Fruit fly (Drosophila melanogaster) whole organism, embryonic: ENCODE data around the gene Tm1.

Experiments
- B-H2 ChIP-seq: fragments of 200-800 bp; sonication (Bioruptor generic); optimal IDR thresholded peaks from 2 replicates; lab custom pipeline; 2018; ENCODE audit warnings: missing biosample characterization, mild to moderate bottlenecking, missing genetic modification characterization
- CG10267 ChIP-seq: fragments of 200-800 bp; sonication (Bioruptor generic); optimal IDR thresholded peaks from 2 replicates; lab custom pipeline; 2018; ENCODE audit warnings: missing biosample characterization, mild to moderate bottlenecking, missing genetic modification characterization, moderate library complexity
- CG12236 ChIP-seq: fragments of 200-800 bp; sonication (Bioruptor generic); optimal IDR thresholded peaks from 2 replicates; lab custom pipeline; 2016; ENCODE audit warnings: missing biosample characterization, missing genetic modification characterization
- CG13424 ChIP-seq: fragments of 200-800 bp; sonication (Bioruptor generic); optimal IDR thresholded peaks from 2 replicates; lab custom pipeline; 2019; ENCODE audit warnings: missing biosample characterization, mild to moderate bottlenecking, missing genetic modification characterization, moderate library complexity
- CG13624 ChIP-seq: fragments of 200-800 bp; sonication (Bioruptor generic); optimal IDR thresholded peaks from 2 replicates; lab custom pipeline; 2016; ENCODE audit warnings: missing biosample characterization, missing genetic modification characterization
- CG13894 ChIP-seq: fragments of 200-800 bp; sonication (Bioruptor generic); optimal IDR thresholded peaks from 3 replicates; lab custom pipeline; 2018; ENCODE audit warnings: missing biosample characterization, mild to moderate bottlenecking, missing genetic modification characterization, moderate library complexity
- CG14014 ChIP-seq: fragments of 200-800 bp; sonication (Bioruptor generic); IDR thresholded peaks from 2 replicates; pipeline ENCODE4 v1.3.6; 2022; ENCODE audit warnings: missing biosample characterization, missing genetic modification characterization
- CG14050 ChIP-seq: fragments of 200-800 bp; sonication (Bioruptor generic); IDR thresholded peaks from 3 replicates; pipeline ENCODE4 v1.3.6; 2022; ENCODE audit warnings: missing biosample characterization, missing genetic modification characterization
- CG14860 ChIP-seq: fragments of 200-800 bp; sonication (Bioruptor generic); IDR thresholded peaks from 3 replicates; pipeline ENCODE4 v1.3.6; 2022; ENCODE audit warnings: missing biosample characterization, missing genetic modification characterization; ENCODE audit not compliant: partially characterized antibody
- CG1603 ChIP-seq: fragments of 200-800 bp; sonication (Bioruptor generic); optimal IDR thresholded peaks from 2 replicates; lab custom pipeline; 2019; ENCODE audit warnings: missing biosample characterization, mild to moderate bottlenecking, missing genetic modification characterization, moderate library complexity
- CG17328 ChIP-seq: fragments of 200-800 bp; sonication (Bioruptor generic); IDR thresholded peaks from 2 replicates; pipeline ENCODE4 v1.3.6; 2022; ENCODE audit warnings: missing biosample characterization, missing genetic modification characterization
- CG2120 ChIP-seq: fragments of 200-800 bp; sonication (Bioruptor generic); optimal IDR thresholded peaks from 3 replicates; lab custom pipeline; 2016; ENCODE audit warnings: missing biosample characterization, missing genetic modification characterization
- CG2712 ChIP-seq: fragments of 200-800 bp; optimal IDR thresholded peaks from 3 replicates; lab custom pipeline; 2019; ENCODE audit warnings: missing biosample characterization, mild to moderate bottlenecking, missing genetic modification characterization, moderate library complexity
- CG31388 ChIP-seq: fragments of 200-800 bp; sonication (Bioruptor generic); optimal IDR thresholded peaks from 2 replicates; lab custom pipeline; 2016; ENCODE audit warnings: missing biosample characterization, missing genetic modification characterization
- CG3281 ChIP-seq: fragments of 200-800 bp; sonication (Bioruptor generic); optimal IDR thresholded peaks from 3 replicates; lab custom pipeline; 2017; ENCODE audit warnings: missing biosample characterization, mild to moderate bottlenecking, missing genetic modification characterization
- CG4820 ChIP-seq: fragments of 200-800 bp; sonication (Bioruptor generic); optimal IDR thresholded peaks from 3 replicates; lab custom pipeline; 2016; ENCODE audit warnings: missing biosample characterization, missing genetic modification characterization
- CG7271 ChIP-seq: fragments of 200-800 bp; sonication (Bioruptor generic); optimal IDR thresholded peaks from 2 replicates; lab custom pipeline; 2018; ENCODE audit warnings: missing biosample characterization, mild to moderate bottlenecking, missing genetic modification characterization, moderate library complexity
- CG8388 ChIP-seq: fragments of 200-800 bp; sonication (Bioruptor generic); optimal IDR thresholded peaks from 2 replicates; lab custom pipeline; 2019; ENCODE audit warnings: missing biosample characterization, mild to moderate bottlenecking, missing genetic modification characterization, moderate library complexity
- CG9437 ChIP-seq: fragments of 200-800 bp; sonication (Bioruptor generic); optimal IDR thresholded peaks from 2 replicates; lab custom pipeline; 2018; ENCODE audit warnings: missing biosample characterization, mild to moderate bottlenecking, missing genetic modification characterization
- CG9797 ChIP-seq: fragments of 200-800 bp; sonication (Bioruptor generic); optimal IDR thresholded peaks from 3 replicates; lab custom pipeline; 2018; ENCODE audit warnings: missing biosample characterization, mild to moderate bottlenecking, missing genetic modification characterization
- CG9876 ChIP-seq: fragments of 200-800 bp; sonication (Bioruptor generic); optimal IDR thresholded peaks from 2 replicates; lab custom pipeline; 2016; ENCODE audit warnings: missing biosample characterization, missing genetic modification characterization
- CoRest ChIP-seq: fragments of 200-800 bp; sonication (Bioruptor generic); optimal IDR thresholded peaks from 3 replicates; lab custom pipeline; 2018; ENCODE audit warnings: missing biosample characterization, mild to moderate bottlenecking, missing genetic modification characterization, moderate library complexity
- HHEX ChIP-seq: fragments of 200-800 bp; sonication (Bioruptor generic); optimal IDR thresholded peaks from 3 replicates; lab custom pipeline; 2017; ENCODE audit warnings: missing biosample characterization, mild to moderate bottlenecking, missing genetic modification characterization, missing genetic modification reagents
- Hey ChIP-seq: fragments of 200-800 bp; sonication (Bioruptor generic); optimal IDR thresholded peaks from 3 replicates; lab custom pipeline; 2018; ENCODE audit warnings: missing biosample characterization, mild to moderate bottlenecking, missing genetic modification characterization
- NFAT ChIP-seq: fragments of 200-800 bp; sonication (Bioruptor generic); IDR thresholded peaks from 2 replicates; pipeline ENCODE4 v1.3.6; 2022; ENCODE audit warnings: missing biosample characterization, missing genetic modification characterization
- Sox100B ChIP-seq: fragments of 200-800 bp; sonication (Bioruptor generic); optimal IDR thresholded peaks from 3 replicates; lab custom pipeline; 2018; ENCODE audit warnings: missing biosample characterization, mild to moderate bottlenecking, missing genetic modification characterization
- YL-1 ChIP-seq: fragments of 200-800 bp; sonication (Bioruptor generic); optimal IDR thresholded peaks from 3 replicates; lab custom pipeline; 2017; ENCODE audit warnings: missing biosample characterization, mild to moderate bottlenecking, missing genetic modification characterization
- abd-A ChIP-seq: fragments of 200-800 bp; sonication (Bioruptor generic); optimal IDR thresholded peaks from 3 replicates; lab custom pipeline; 2019; ENCODE audit warnings: missing biosample characterization, mild to moderate bottlenecking, missing genetic modification characterization, moderate library complexity
- ac ChIP-seq: fragments of 200-800 bp; sonication (Bioruptor generic); optimal IDR thresholded peaks from 3 replicates; lab custom pipeline; 2017; ENCODE audit warnings: missing biosample characterization, mild to moderate bottlenecking, missing genetic modification characterization
- ato ChIP-seq: fragments of 200-800 bp; sonication (Bioruptor generic); IDR thresholded peaks from 2 replicates; pipeline ENCODE4 v1.3.6; 2022; ENCODE audit warnings: missing biosample characterization, missing genetic modification characterization; ENCODE audit not compliant: partially characterized antibody
- ci ChIP-seq: fragments of 200-800 bp; sonication (Bioruptor generic); IDR thresholded peaks from 3 replicates; pipeline ENCODE4 v1.3.6; 2022; ENCODE audit warnings: missing biosample characterization, missing genetic modification characterization
- crc ChIP-seq: fragments of 200-800 bp; sonication (Bioruptor generic); optimal IDR thresholded peaks from 2 replicates; lab custom pipeline; 2016; ENCODE audit warnings: missing biosample characterization, missing genetic modification characterization
- crol ChIP-seq: fragments of 200-800 bp; sonication (Bioruptor generic); IDR thresholded peaks from 2 replicates; pipeline ENCODE4 v1.3.6; 2022; ENCODE audit warnings: missing biosample characterization, missing genetic modification characterization
- danr ChIP-seq: fragments of 200-800 bp; sonication (Bioruptor generic); IDR thresholded peaks from 2 replicates; pipeline ENCODE4 v1.3.6; 2022; ENCODE audit warnings: missing biosample characterization, missing genetic modification characterization
- gsb ChIP-seq: fragments of 200-800 bp; sonication (Bioruptor generic); IDR thresholded peaks from 2 replicates; pipeline ENCODE4 v1.3.6; 2022; ENCODE audit warnings: missing biosample characterization, missing genetic modification characterization
- gt ChIP-seq: fragments of 200-800 bp; sonication (Bioruptor generic); IDR thresholded peaks from 2 replicates; pipeline ENCODE4 v1.3.6; 2022; ENCODE audit warnings: missing biosample characterization, missing genetic modification characterization
- jumu ChIP-seq: fragments of 200-800 bp; sonication (Bioruptor generic); optimal IDR thresholded peaks from 3 replicates; lab custom pipeline; 2016; ENCODE audit warnings: missing biosample characterization, missing genetic modification characterization
- lov ChIP-seq, 2 experiments: fragments of 200-800 bp in 1 of 2; fragments of >200 bp in 1 of 2; sonication (Bioruptor generic) in 1 of 2; IDR thresholded peaks in 1 of 2; optimal IDR thresholded peaks in 1 of 2; 2 replicates in 1 of 2; 3 replicates in 1 of 2; pipeline versions ENCODE4 v1.3.6 to Lab custom; 2017 to 2022; ENCODE audit warnings: missing biosample characterization in 1 of 2, missing genetic modification characterization in 1 of 2
- peb ChIP-seq: fragments of 200-800 bp; sonication (Bioruptor generic); IDR thresholded peaks from 2 replicates; pipeline ENCODE4 v1.3.6; 2022; ENCODE audit warnings: missing biosample characterization, missing genetic modification characterization
- sc ChIP-seq, 3 experiments: fragments of >200 bp in 2 of 3; fragments of 200-800 bp in 1 of 3; sonication (Bioruptor generic) in 1 of 3; optimal IDR thresholded peaks; 2 replicates in 2 of 3; 3 replicates in 1 of 3; lab custom pipeline; 2017; ENCODE audit warnings: mild to moderate bottlenecking in 1 of 3, missing biosample characterization in 1 of 3, missing genetic modification characterization in 1 of 3, missing genetic modification reagents in 1 of 3
- sens-2 ChIP-seq: fragments of 200-800 bp; sonication (Bioruptor generic); IDR thresholded peaks from 2 replicates; pipeline ENCODE4 v1.3.6; 2022; ENCODE audit warnings: missing biosample characterization, missing genetic modification characterization
- sima ChIP-seq: fragments of 200-800 bp; sonication (Bioruptor generic); optimal IDR thresholded peaks from 2 replicates; lab custom pipeline; 2016; ENCODE audit warnings: missing biosample characterization, missing genetic modification characterization
- tap ChIP-seq: fragments of 200-800 bp; optimal IDR thresholded peaks from 3 replicates; lab custom pipeline; 2019; ENCODE audit warnings: missing biosample characterization, mild to moderate bottlenecking, missing genetic modification characterization, moderate library complexity
- tll ChIP-seq, 2 experiments: fragments of 200-800 bp in 1 of 2; fragments of >200 bp in 1 of 2; sonication (Bioruptor generic) in 1 of 2; optimal IDR thresholded peaks; 2 replicates each; lab custom pipeline; 2017 to 2019; ENCODE audit warnings: missing biosample characterization in 2 of 2, missing genetic modification characterization in 2 of 2, mild to moderate bottlenecking in 1 of 2, moderate library complexity in 1 of 2
- toy ChIP-seq: fragments of 200-800 bp; sonication (Bioruptor generic); IDR thresholded peaks from 2 replicates; pipeline ENCODE4 v1.3.6; 2022; ENCODE audit warnings: missing biosample characterization, missing genetic modification characterization
- unpg ChIP-seq: fragments of 200-800 bp; sonication (Bioruptor generic); optimal IDR thresholded peaks from 3 replicates; lab custom pipeline; 2018; ENCODE audit warnings: missing biosample characterization, mild to moderate bottlenecking, missing genetic modification characterization, moderate library complexity
- zen2 ChIP-seq: fragments of 200-800 bp; sonication (Bioruptor generic); IDR thresholded peaks from 3 replicates; pipeline ENCODE4 v1.3.6; 2022; ENCODE audit warnings: missing biosample characterization, missing genetic modification characterization; ENCODE audit not compliant: partially characterized antibody
- zf30C ChIP-seq: fragments of 200-800 bp; sonication (Bioruptor generic); optimal IDR thresholded peaks from 3 replicates; lab custom pipeline; 2018; ENCODE audit warnings: missing biosample characterization, mild to moderate bottlenecking, missing genetic modification characterization
- zfh2 ChIP-seq: fragments of 200-800 bp; sonication (Bioruptor generic); optimal IDR thresholded peaks from 2 replicates; lab custom pipeline; 2016; ENCODE audit warnings: missing biosample characterization, missing genetic modification characterization

The Tm1 gene

DNA sequence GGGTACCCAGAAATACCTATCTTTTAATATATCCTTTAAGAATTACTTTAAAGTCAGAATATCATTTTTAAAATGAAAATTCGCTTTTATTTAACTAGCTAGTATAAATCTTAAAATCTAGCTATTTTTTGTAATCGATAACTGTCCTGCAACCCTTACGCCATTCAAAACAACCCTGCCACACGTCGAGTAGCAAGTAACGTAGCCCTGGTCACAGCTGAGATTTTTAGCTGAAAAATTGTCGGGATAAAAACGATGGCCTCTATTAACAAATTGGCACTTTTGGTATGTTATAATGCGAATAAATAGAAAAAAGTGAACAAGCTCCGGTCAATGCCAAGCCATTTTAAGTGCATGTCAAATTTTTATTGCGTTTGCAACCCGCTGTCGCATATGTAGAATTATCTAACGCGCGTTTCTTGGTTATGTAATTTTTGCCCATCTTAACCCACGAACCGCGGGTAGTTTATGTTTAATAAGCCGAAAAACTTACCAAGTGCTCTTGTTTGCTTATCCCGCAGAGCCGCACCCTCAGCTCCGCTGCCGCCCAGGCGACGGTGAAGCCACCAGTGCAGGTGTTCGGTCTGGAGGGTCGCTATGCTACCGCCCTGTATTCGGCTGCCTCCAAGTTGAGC, 12.5 kb upstream of the Tm1 start, which contains the start of gene ATPsynO (continued):
- peak; percentile 75 for TF ChIP-seq CG10267 (tag; lab: Kevin White, UChicago)
- TF ChIP-seq CG13894 (tag; lab: Kevin White, UChicago): no peak
- TF ChIP-seq crol: no peak
- no peak for TF ChIP-seq gt (GFP tag; lab: Robert Waterston, UW)
- no peak for TF ChIP-seq CG14050 (GFP tag; lab: Robert Waterston, UW)
- no peak for TF ChIP-seq CG9876 (GFP tag; lab: Kevin White, UChicago)
- no peak for TF ChIP-seq CG9437 (GFP tag; lab: Kevin White, UChicago)
- peak; percentile 12 for TF ChIP-seq CG9797 (GFP tag; lab: Kevin White, UChicago)
- no peak for TF ChIP-seq Sox100B
- peak; percentile 100 for TF ChIP-seq CG3281
- TF ChIP-seq crc (GFP tag; lab: Kevin White, UChicago): no peak
- TF ChIP-seq YL-1 (GFP tag; lab: Kevin White, UChicago): peak; percentile 97
- no peak for TF ChIP-seq danr (GFP tag; lab: Robert Waterston, UW)
- TF ChIP-seq zf30C (GFP tag; lab: Kevin White, UChicago): no peak
- TF ChIP-seq jumu: no peak
- TF ChIP-seq CG8388 (GFP tag; lab: Kevin White, UChicago): no peak
- TF ChIP-seq CG4820 (GFP tag; lab: Kevin White, UChicago): no peak
- no peak for TF ChIP-seq unpg (GFP tag; lab: Kevin White, UChicago)
- TF ChIP-seq tap (tag; lab: Kevin White, UChicago): no peak
- TF ChIP-seq CG2120 (GFP tag; lab: Kevin White, UChicago): peak; percentile 58
- no peak for TF ChIP-seq CG31388
- TF ChIP-seq B-H2 (GFP tag; lab: Kevin White, UChicago): peak; percentile 57
- TF ChIP-seq sc (optimal IDR thresholded peaks at IDR 0.05; lab: Kevin White, UChicago): no peak
- no peak for TF ChIP-seq sc (GFP tag; optimal IDR thresholded peaks at IDR 0.05; lab: Kevin White, UChicago)
- TF ChIP-seq gsb: no peak
- no peak for TF ChIP-seq CG14014 (GFP tag; lab: Robert Waterston, UW)
- TF ChIP-seq CG14860: no peak; the same call in 2 of the 3 replicates
- no peak for TF ChIP-seq abd-A (tag; lab: Kevin White, UChicago)
- no peak for TF ChIP-seq lov (optimal IDR thresholded peaks at IDR 0.05; lab: Kevin White, UChicago)
- no peak for TF ChIP-seq lov (GFP tag; IDR thresholded peaks at IDR 0.05; lab: Robert Waterston, UW)
- no peak for TF ChIP-seq peb (GFP tag; lab: Robert Waterston, UW)
- TF ChIP-seq NFAT: no peak
- no peak for TF ChIP-seq sima (GFP tag; lab: Kevin White, UChicago)
- no peak for TF ChIP-seq ato
- no peak for TF ChIP-seq Hey (tag; lab: Kevin White, UChicago)
- peak; percentile 12 for TF ChIP-seq CG7271
- TF ChIP-seq HHEX (GFP tag; lab: Kevin White, UChicago): no peak
- TF ChIP-seq zen2 (GFP tag; lab: Robert Waterston, UW): no peak
- TF ChIP-seq toy (GFP tag; lab: Robert Waterston, UW): no peak
- no peak for TF ChIP-seq CG17328 (GFP tag; lab: Robert Waterston, UW)
- TF ChIP-seq CoRest (tag; lab: Kevin White, UChicago): no peak
- TF ChIP-seq sens-2: peak; percentile 71
- peak in 1 of 2 experiments; percentile 13 for TF ChIP-seq tll (GFP tag; optimal IDR thresholded peaks at IDR 0.05; lab: Kevin White, UChicago)
- TF ChIP-seq CG1603 (tag; lab: Kevin White, UChicago): peak; percentile 79
- TF ChIP-seq ci (GFP tag; lab: Robert Waterston, UW): no peak
- TF ChIP-seq zfh2: no peak
- no peak for TF ChIP-seq ac (GFP tag; lab: Kevin White, UChicago)
- TF ChIP-seq CG13624 (GFP tag; lab: Kevin White, UChicago): peak; percentile 28
- peak; percentile 26 for TF ChIP-seq CG13424
- peak; percentile 59 for TF ChIP-seq CG2712 (tag; lab: Kevin White, UChicago)
- TF ChIP-seq CG12236: no peak
